Worm (Caenorhabditis elegans) whole organism, mixed stage, embryonic: Measurements from ENCODE around the gene tag-52.

ENCODE experiments used
- M03D4.4 ChIP-seq: sonication (generic microtip); optimal IDR thresholded peaks from 2 replicates; lab custom pipeline; 2017; ENCODE audit warnings: mild to moderate bottlenecking, missing genetic modification characterization, missing compliant biosample characterization
- bed-3 ChIP-seq: fragments of 200-800 bp; sonication (Bioruptor generic); optimal IDR thresholded peaks from 3 replicates; lab custom pipeline; 2018; ENCODE audit warnings: mild to moderate bottlenecking, missing genetic modification characterization, moderate library complexity, missing compliant biosample characterization
- blmp-1 ChIP-seq: fragments of 150-350 bp; optimal IDR thresholded peaks from 2 replicates; lab custom pipeline; 2014; ENCODE audit warnings: missing biosample characterization, missing genetic modification characterization
- ceh-39 ChIP-seq: fragments of 150-350 bp; optimal IDR thresholded peaks from 2 replicates; lab custom pipeline; 2014; ENCODE audit warnings: missing biosample characterization, missing genetic modification characterization
- ceh-43 ChIP-seq: fragments of 200-800 bp; sonication (Bioruptor generic); optimal IDR thresholded peaks from 2 replicates; lab custom pipeline; 2018; ENCODE audit warnings: mild to moderate bottlenecking, missing genetic modification characterization, moderate library complexity, missing compliant biosample characterization
- ceh-83 ChIP-seq: fragments of 200-800 bp; sonication (Bioruptor generic); optimal IDR thresholded peaks from 2 replicates; lab custom pipeline; 2018; ENCODE audit warnings: mild to moderate bottlenecking, missing genetic modification characterization, missing compliant biosample characterization
- ces-1 ChIP-seq: fragments of 150-350 bp; optimal IDR thresholded peaks from 2 replicates; lab custom pipeline; 2014; ENCODE audit warnings: missing biosample characterization, missing genetic modification reagents, missing genetic modification characterization
- cnd-1 ChIP-seq: fragments of 200-800 bp; sonication (Bioruptor generic); optimal IDR thresholded peaks from 2 replicates; lab custom pipeline; 2018; ENCODE audit warnings: mild to moderate bottlenecking, missing genetic modification characterization, missing compliant biosample characterization
- drap-1 ChIP-seq: fragments of 200-800 bp; sonication (Bioruptor generic); optimal IDR thresholded peaks from 3 replicates; lab custom pipeline; 2018; ENCODE audit warnings: mild to moderate bottlenecking, missing genetic modification characterization, missing compliant biosample characterization
- elt-1 ChIP-seq: sonication (generic microtip); optimal IDR thresholded peaks from 2 replicates; lab custom pipeline; 2017; ENCODE audit warnings: missing genetic modification characterization, mild to moderate bottlenecking, missing compliant biosample characterization, antibody characterized with exemption, moderate library complexity, borderline replicate concordance; ENCODE audit not compliant: insufficient read depth
- flh-1 ChIP-seq: fragments of 200-800 bp; sonication (Bioruptor generic); optimal IDR thresholded peaks from 2 replicates; lab custom pipeline; 2018; ENCODE audit warnings: mild to moderate bottlenecking, missing genetic modification characterization, moderate library complexity, missing compliant biosample characterization
- ham-2 ChIP-seq: fragments of 200-800 bp; sonication (Bioruptor generic); optimal IDR thresholded peaks from 2 replicates; lab custom pipeline; 2018; ENCODE audit warnings: mild to moderate bottlenecking, missing genetic modification characterization, missing compliant biosample characterization
- hlh-1 ChIP-seq: fragments of 150-350 bp; optimal IDR thresholded peaks from 2 replicates; lab custom pipeline; 2014; ENCODE audit warnings: missing biosample characterization, missing genetic modification reagents, missing genetic modification characterization
- lin-13 ChIP-seq: fragments of 150-350 bp; optimal IDR thresholded peaks from 2 replicates; lab custom pipeline; 2014; ENCODE audit warnings: missing biosample characterization, missing genetic modification characterization
- lin-32 ChIP-seq: fragments of 200-800 bp; sonication (Bioruptor generic); optimal IDR thresholded peaks from 2 replicates; lab custom pipeline; 2018; ENCODE audit warnings: mild to moderate bottlenecking, missing genetic modification characterization, missing compliant biosample characterization
- lsy-2 ChIP-seq: fragments of 150-350 bp; optimal IDR thresholded peaks from 2 replicates; lab custom pipeline; 2014; ENCODE audit warnings: missing biosample characterization, missing genetic modification characterization
- mab-5 ChIP-seq: fragments of 150-350 bp; optimal IDR thresholded peaks from 2 replicates; lab custom pipeline; 2014; ENCODE audit warnings: missing biosample characterization, missing genetic modification characterization
- mep-1 ChIP-seq: fragments of 150-350 bp; optimal IDR thresholded peaks from 2 replicates; lab custom pipeline; 2017; ENCODE audit warnings: missing biosample characterization, missing genetic modification reagents, missing genetic modification characterization, inconsistent platforms
- mls-2 ChIP-seq: sonication (generic microtip); optimal IDR thresholded peaks from 2 replicates; lab custom pipeline; 2016; ENCODE audit warnings: mild to moderate bottlenecking, missing genetic modification characterization, moderate library complexity, missing compliant biosample characterization
- nhr-12 ChIP-seq: fragments of 150-350 bp; optimal IDR thresholded peaks from 2 replicates; lab custom pipeline; 2014; ENCODE audit warnings: missing biosample characterization, missing genetic modification characterization
- nhr-2 ChIP-seq: fragments of 150-350 bp; optimal IDR thresholded peaks from 2 replicates; lab custom pipeline; 2014; ENCODE audit warnings: missing biosample characterization, missing genetic modification characterization
- nhr-237 ChIP-seq: fragments of 150-350 bp; optimal IDR thresholded peaks from 2 replicates; lab custom pipeline; 2014; ENCODE audit warnings: missing biosample characterization, missing genetic modification characterization
- nhr-76 ChIP-seq: sonication (generic microtip); optimal IDR thresholded peaks from 2 replicates; lab custom pipeline; 2017; ENCODE audit warnings: missing biosample characterization, missing genetic modification characterization
- pha-4 ChIP-seq: fragments of 150-350 bp; optimal IDR thresholded peaks from 2 replicates; lab custom pipeline; 2018; ENCODE audit warnings: missing biosample characterization, missing genetic modification reagents, missing genetic modification characterization
- sem-2 ChIP-seq: fragments of 200-800 bp; sonication (Bioruptor generic); optimal IDR thresholded peaks from 2 replicates; lab custom pipeline; 2018; ENCODE audit warnings: mild to moderate bottlenecking, missing genetic modification characterization, missing compliant biosample characterization
- sptf-1 ChIP-seq: sonication (generic microtip); optimal IDR thresholded peaks from 2 replicates; lab custom pipeline; 2017; ENCODE audit warnings: mild to moderate bottlenecking, missing genetic modification characterization, moderate library complexity, missing compliant biosample characterization
- unc-120 ChIP-seq: sonication (generic microtip); optimal IDR thresholded peaks from 2 replicates; lab custom pipeline; 2017; ENCODE audit warnings: missing genetic modification characterization, missing compliant biosample characterization; ENCODE audit not compliant: poor library complexity, severe bottlenecking
- unc-39 ChIP-seq: fragments of 150-350 bp; optimal IDR thresholded peaks from 2 replicates; lab custom pipeline; 2014; ENCODE audit warnings: missing biosample characterization, missing genetic modification characterization
- ztf-11 ChIP-seq: fragments of 150-350 bp; optimal IDR thresholded peaks from 2 replicates; lab custom pipeline; 2014; ENCODE audit warnings: missing biosample characterization, missing genetic modification characterization

Gene tag-52

DNA sequence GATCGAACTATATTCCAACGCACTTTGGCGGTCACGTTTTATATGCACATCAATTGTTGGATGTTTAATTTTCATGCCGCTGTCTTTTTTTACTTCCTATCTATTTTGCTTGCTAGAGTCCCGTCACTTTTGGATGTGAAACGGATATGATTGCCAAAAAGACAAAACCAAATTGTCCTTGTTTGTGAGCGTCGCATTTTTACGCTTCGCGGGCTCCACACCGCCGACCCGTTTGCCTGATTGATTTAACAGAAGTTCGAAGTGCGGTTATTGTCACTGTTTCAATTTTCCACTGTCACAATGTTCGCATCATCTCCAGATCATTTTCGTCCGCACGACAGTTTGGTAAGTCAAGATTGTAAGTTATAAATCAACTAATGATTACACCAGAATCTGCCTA, 36.4 kb upstream of the tag-52 start, which contains the start of gene C01C4.2:
TSS of gene C01C4.2 (plus strand) at position 301 of the 400 bp plus-strand sequence.
- TF ChIP-seq ceh-43 (GFP tag; lab: Kevin White, UChicago) (no peak), unc-120 (tag; lab: Kevin White, UChicago) (no peak), sem-2 (GFP tag; lab: Kevin White, UChicago) (no peak), unc-39 (tag; lab: Kevin White, UChicago) (no peak), ceh-39 (tag; lab: Kevin White, UChicago) (no peak), hlh-1 (tag; lab: Kevin White, UChicago) (no peak)

DNA sequence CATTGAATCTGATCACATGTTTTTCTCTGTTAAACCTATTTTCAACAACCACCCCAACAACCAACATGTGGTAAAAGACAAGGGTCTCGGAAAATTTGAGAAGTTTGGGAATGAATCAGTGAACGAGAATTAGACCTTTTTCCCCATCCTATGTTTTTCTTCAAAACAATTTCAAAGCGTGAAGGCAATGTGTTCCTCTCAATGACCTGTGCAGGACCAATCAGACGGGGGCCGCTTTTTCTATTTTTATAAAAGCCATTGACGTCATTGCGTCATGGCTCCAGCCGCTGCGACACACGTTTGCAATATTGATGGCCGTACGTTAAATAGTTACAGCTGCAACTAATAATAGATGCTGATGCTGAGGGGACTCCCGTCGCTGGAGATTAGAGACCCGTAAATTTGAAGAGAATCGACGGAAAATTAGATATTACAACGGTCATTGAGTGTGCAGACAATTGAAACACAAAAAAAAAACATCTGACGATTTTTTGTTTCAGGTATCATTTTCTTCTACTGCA, 33.3 kb upstream of the tag-52 start:
- TF ChIP-seq hlh-1 (tag; lab: Kevin White, UChicago): peak; percentile 43
- TF ChIP-seq mep-1 (tag; lab: Kevin White, UChicago): no peak

DNA sequence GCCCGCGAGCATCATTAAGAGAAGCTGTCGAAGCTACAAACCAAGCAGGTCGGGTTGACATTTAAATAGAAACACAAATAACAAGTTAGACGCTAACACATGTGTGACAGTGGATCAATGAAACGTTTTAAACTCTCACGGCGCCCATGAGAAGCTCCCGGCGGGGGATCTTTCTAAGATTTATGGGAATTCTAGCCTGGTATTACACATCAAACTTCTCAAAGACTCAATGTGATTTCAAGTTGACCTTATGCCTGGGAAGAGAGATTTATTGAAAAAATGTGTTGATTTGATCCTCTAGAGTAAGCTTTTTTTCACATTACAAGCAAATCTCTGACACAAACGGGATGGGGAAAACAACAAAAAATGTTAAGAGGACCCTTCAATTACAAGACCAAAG, 31.4 kb upstream of the tag-52 start:
- TF ChIP-seq mep-1 (tag; lab: Kevin White, UChicago) (no peak), ztf-11 (tag; lab: Kevin White, UChicago) (no peak), ceh-83 (GFP tag; lab: Kevin White, UChicago) (no peak), lin-32 (no peak), lsy-2 (no peak), unc-39 (tag; lab: Kevin White, UChicago) (no peak), pha-4 (tag; lab: Kevin White, UChicago) (no peak), mab-5 (tag; lab: Kevin White, UChicago) (no peak), ham-2 (no peak), nhr-2 (tag; lab: Kevin White, UChicago) (no peak), flh-1 (GFP tag; lab: Kevin White, UChicago) (no peak), bed-3 (GFP tag; lab: Kevin White, UChicago) (no peak), mls-2 (tag; lab: Kevin White, UChicago) (no peak), hlh-1 (tag; lab: Kevin White, UChicago) (no peak), nhr-237 (tag; lab: Kevin White, UChicago) (no peak), unc-120 (tag; lab: Kevin White, UChicago) (no peak), drap-1 (GFP tag; lab: Kevin White, UChicago) (no peak), ceh-39 (tag; lab: Kevin White, UChicago) (no peak)

DNA sequence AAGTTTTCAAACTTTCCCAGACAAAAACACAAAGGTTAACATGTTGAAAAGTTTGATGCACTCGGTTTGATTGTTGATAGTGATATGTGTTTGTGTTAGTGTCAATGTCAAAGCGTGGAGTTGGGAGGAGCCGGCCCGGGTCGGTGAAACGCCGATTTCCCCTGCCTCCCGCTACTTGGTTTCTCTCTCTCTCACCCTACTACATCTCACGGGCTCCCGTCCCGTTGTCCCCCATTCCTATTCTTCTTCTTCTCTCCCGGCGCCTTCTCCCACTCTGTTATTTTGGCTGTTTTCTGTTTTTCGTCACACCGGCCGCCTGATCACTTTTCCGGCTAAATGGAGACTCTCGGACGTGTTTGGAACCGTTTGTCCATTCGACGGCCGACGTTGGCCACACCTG, 28.0 kb upstream of the tag-52 start:
- TF ChIP-seq hlh-1 (tag; lab: Kevin White, UChicago) (peak; percentile 32), ham-2 (no peak)

DNA sequence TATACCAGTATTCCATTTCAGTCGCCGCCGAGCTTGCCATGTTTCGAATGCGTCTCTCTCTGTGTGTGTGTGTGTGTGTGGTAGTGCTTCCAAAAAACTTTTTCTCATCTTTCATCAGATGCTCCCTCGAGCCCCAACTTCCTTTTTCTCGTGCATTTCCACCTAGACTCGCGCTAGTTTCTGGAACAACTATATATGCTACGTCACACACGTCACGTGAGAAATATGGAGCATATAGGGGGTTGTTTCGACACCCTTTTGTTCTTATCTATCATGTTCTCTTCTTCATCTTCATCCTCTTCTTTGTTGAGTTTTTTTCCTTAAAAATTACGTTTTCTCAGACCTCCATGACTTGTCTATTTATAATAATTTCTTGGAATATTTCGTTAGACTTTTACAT, 27.0 kb upstream of the tag-52 start:
- TF ChIP-seq cnd-1 (tag; lab: Kevin White, UChicago) (no peak), lin-13 (tag; lab: Kevin White, UChicago) (no peak), sptf-1 (tag; lab: Kevin White, UChicago) (no peak), flh-1 (GFP tag; lab: Kevin White, UChicago) (no peak), ham-2 (no peak), elt-1 (no peak), mab-5 (tag; lab: Kevin White, UChicago) (no peak), blmp-1 (tag; lab: Kevin White, UChicago) (no peak), nhr-76 (tag; lab: Kevin White, UChicago) (no peak), lin-32 (no peak), unc-120 (tag; lab: Kevin White, UChicago) (no peak), pha-4 (tag; lab: Kevin White, UChicago) (no peak), ces-1 (GFP tag; lab: Kevin White, UChicago) (no peak), ceh-43 (GFP tag; lab: Kevin White, UChicago) (no peak), mls-2 (tag; lab: Kevin White, UChicago) (no peak), nhr-2 (tag; lab: Kevin White, UChicago) (no peak), ztf-11 (tag; lab: Kevin White, UChicago) (no peak), nhr-237 (tag; lab: Kevin White, UChicago) (no peak), mep-1 (tag; lab: Kevin White, UChicago) (no peak)

DNA sequence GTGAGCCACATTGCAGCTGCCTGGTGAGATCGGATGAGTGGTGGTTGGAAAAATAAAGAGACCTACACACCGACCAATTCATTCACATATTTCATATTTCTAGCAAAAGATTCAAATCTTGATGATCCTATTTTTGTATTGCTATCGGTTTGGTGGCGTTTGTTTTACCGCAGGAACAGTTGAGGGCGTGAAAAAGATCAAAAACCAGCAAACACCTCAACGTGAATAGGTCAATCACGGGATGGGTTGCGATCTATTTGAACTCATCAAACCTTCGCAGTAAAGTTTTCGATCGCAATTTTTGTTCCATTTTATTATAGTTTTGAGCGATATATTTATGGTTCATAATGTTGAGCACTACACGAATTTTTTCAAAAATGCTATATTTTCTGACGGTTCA, 23.5 kb upstream of the tag-52 start:
- TF ChIP-seq ceh-43 (GFP tag; lab: Kevin White, UChicago) (no peak), nhr-237 (tag; lab: Kevin White, UChicago) (no peak), unc-120 (tag; lab: Kevin White, UChicago) (no peak), M03D4.4 (no peak), ham-2 (no peak), sptf-1 (tag; lab: Kevin White, UChicago) (no peak), nhr-12 (tag; lab: Kevin White, UChicago) (no peak), ceh-39 (tag; lab: Kevin White, UChicago) (no peak), ceh-83 (GFP tag; lab: Kevin White, UChicago) (no peak), lin-32 (no peak), nhr-76 (tag; lab: Kevin White, UChicago) (no peak), lsy-2 (no peak), pha-4 (tag; lab: Kevin White, UChicago) (no peak), nhr-2 (tag; lab: Kevin White, UChicago) (no peak)
- TF ChIP-seq, all 35 proteins: peak for 0
